Fruit fly (Drosophila melanogaster) whole organism, embryonic: ENCODE measurements around the gene Ppi1.

ENCODE experiments used
- ATbp ChIP-seq: fragments of 200-800 bp; sonication (Bioruptor generic); optimal IDR thresholded peaks from 2 replicates; lab custom pipeline; 2017; ENCODE audit warnings: missing biosample characterization, mild to moderate bottlenecking, missing genetic modification characterization, missing genetic modification reagents
- Adf1 ChIP-seq: fragments of 200-800 bp; sonication (Bioruptor generic); IDR thresholded peaks from 2 replicates; pipeline ENCODE4 v1.3.6; 2022; ENCODE audit warnings: missing biosample characterization, missing genetic modification characterization
- Atf6 ChIP-seq: fragments of 200-800 bp; sonication (Bioruptor generic); IDR thresholded peaks from 2 replicates; pipeline ENCODE4 v1.3.6; 2022; ENCODE audit warnings: missing biosample characterization, missing genetic modification characterization
- Bgb ChIP-seq: fragments of 200-800 bp; sonication (Bioruptor generic); IDR thresholded peaks from 2 replicates; pipeline ENCODE4 v1.3.6; 2022; ENCODE audit warnings: missing biosample characterization, missing genetic modification characterization; ENCODE audit not compliant: partially characterized antibody
- BtbVII ChIP-seq: fragments of 200-800 bp; sonication (Bioruptor generic); optimal IDR thresholded peaks from 3 replicates; lab custom pipeline; 2017; ENCODE audit warnings: missing biosample characterization, mild to moderate bottlenecking, missing genetic modification characterization
- CG10654 ChIP-seq: fragments of 200-800 bp; sonication (Bioruptor generic); optimal IDR thresholded peaks from 2 replicates; lab custom pipeline; 2016; ENCODE audit warnings: missing biosample characterization, missing genetic modification characterization
- CG1233 ChIP-seq: fragments of 200-800 bp; sonication (Bioruptor generic); optimal IDR thresholded peaks from 4 replicates; lab custom pipeline; 2018; ENCODE audit warnings: missing biosample characterization, mild to moderate bottlenecking, missing genetic modification characterization
- CG13287 ChIP-seq: fragments of 200-800 bp; sonication (Bioruptor generic); IDR thresholded peaks from 2 replicates; pipeline ENCODE4 v1.3.6; 2022; ENCODE audit warnings: missing biosample characterization, missing genetic modification characterization; ENCODE audit not compliant: partially characterized antibody
- CG13296 ChIP-seq: fragments of 200-800 bp; sonication (Bioruptor generic); optimal IDR thresholded peaks from 3 replicates; lab custom pipeline; 2018; ENCODE audit warnings: missing biosample characterization, mild to moderate bottlenecking, missing genetic modification characterization
- CG15479 ChIP-seq: fragments of 200-800 bp; sonication (Bioruptor generic); optimal IDR thresholded peaks from 3 replicates; lab custom pipeline; 2019; ENCODE audit warnings: missing biosample characterization, mild to moderate bottlenecking, missing genetic modification characterization, moderate library complexity
- CG15514 ChIP-seq: fragments of 200-800 bp; sonication (Bioruptor generic); optimal IDR thresholded peaks from 3 replicates; lab custom pipeline; 2017; ENCODE audit warnings: missing biosample characterization, missing genetic modification characterization, mild to moderate bottlenecking, moderate library complexity, missing genetic modification reagents
- CG18476 ChIP-seq: fragments of 200-800 bp; sonication (Bioruptor generic); optimal IDR thresholded peaks from 2 replicates; lab custom pipeline; 2016; ENCODE audit warnings: missing biosample characterization, mild to moderate bottlenecking, missing genetic modification characterization
- CG2120 ChIP-seq: fragments of 200-800 bp; sonication (Bioruptor generic); optimal IDR thresholded peaks from 3 replicates; lab custom pipeline; 2016; ENCODE audit warnings: missing biosample characterization, missing genetic modification characterization
- CG2678 ChIP-seq: fragments of 200-800 bp; sonication (Bioruptor generic); optimal IDR thresholded peaks from 3 replicates; lab custom pipeline; 2019; ENCODE audit warnings: missing biosample characterization, mild to moderate bottlenecking, missing genetic modification characterization, moderate library complexity
- CG31365 ChIP-seq: fragments of 200-800 bp; sonication (Bioruptor generic); optimal IDR thresholded peaks from 2 replicates; lab custom pipeline; 2018; ENCODE audit warnings: missing biosample characterization, mild to moderate bottlenecking, missing genetic modification characterization
- CG4707 ChIP-seq: fragments of 200-800 bp; sonication (Bioruptor generic); optimal IDR thresholded peaks from 2 replicates; lab custom pipeline; 2018; ENCODE audit warnings: missing biosample characterization, mild to moderate bottlenecking, missing genetic modification characterization, moderate library complexity
- CG6813 ChIP-seq: fragments of 200-800 bp; sonication (Bioruptor generic); optimal IDR thresholded peaks from 2 replicates; lab custom pipeline; 2017; ENCODE audit warnings: missing biosample characterization, missing genetic modification characterization, mild to moderate bottlenecking, moderate library complexity, missing genetic modification reagents
- CG8359 ChIP-seq: fragments of 200-800 bp; sonication (Bioruptor generic); optimal IDR thresholded peaks from 2 replicates; lab custom pipeline; 2017; ENCODE audit warnings: missing biosample characterization, mild to moderate bottlenecking, missing genetic modification characterization, borderline replicate concordance
- CG9437 ChIP-seq: fragments of 200-800 bp; sonication (Bioruptor generic); optimal IDR thresholded peaks from 2 replicates; lab custom pipeline; 2018; ENCODE audit warnings: missing biosample characterization, mild to moderate bottlenecking, missing genetic modification characterization
- D19B ChIP-seq: fragments of 200-800 bp; sonication (Bioruptor generic); optimal IDR thresholded peaks from 2 replicates; lab custom pipeline; 2017; ENCODE audit warnings: missing biosample characterization, mild to moderate bottlenecking, missing genetic modification characterization
- Dad ChIP-seq: fragments of 200-800 bp; sonication (Bioruptor generic); optimal IDR thresholded peaks from 3 replicates; lab custom pipeline; 2016; ENCODE audit warnings: missing biosample characterization, missing genetic modification characterization
- GATAe ChIP-seq: fragments of 200-800 bp; sonication (Bioruptor generic); conservative IDR thresholded peaks from 2 replicates; pipeline ENCODE4 v1.3.6; 2022; ENCODE audit warnings: missing biosample characterization, missing genetic modification characterization
- H2.0 ChIP-seq: fragments of 200-800 bp; sonication (Bioruptor generic); IDR thresholded peaks from 2 replicates; pipeline ENCODE4 v1.3.6; 2022; ENCODE audit warnings: missing biosample characterization, missing genetic modification characterization
- Hand ChIP-seq: fragments of 200-800 bp; sonication (Bioruptor generic); optimal IDR thresholded peaks from 2 replicates; lab custom pipeline; 2017; ENCODE audit warnings: mild to moderate bottlenecking, missing biosample characterization, missing genetic modification reagents, missing genetic modification characterization
- Hr39 ChIP-seq: fragments of >200 bp; optimal IDR thresholded peaks from 2 replicates; lab custom pipeline; 2017
- Mad ChIP-seq: fragments of 200-800 bp; sonication (Bioruptor generic); optimal IDR thresholded peaks from 2 replicates; lab custom pipeline; 2016; ENCODE audit warnings: missing biosample characterization, missing genetic modification characterization
- bowl ChIP-seq: fragments of 200-800 bp; sonication (Bioruptor generic); IDR thresholded peaks from 2 replicates; pipeline ENCODE4 v1.3.6; 2022; ENCODE audit warnings: missing biosample characterization, missing genetic modification characterization
- cas ChIP-seq: fragments of 200-800 bp; sonication (Bioruptor generic); IDR thresholded peaks from 2 replicates; pipeline ENCODE4 v1.3.6; 2022; ENCODE audit warnings: missing biosample characterization, missing genetic modification characterization
- caup ChIP-seq: fragments of 200-800 bp; sonication (Bioruptor generic); optimal IDR thresholded peaks from 3 replicates; lab custom pipeline; 2017; ENCODE audit warnings: missing biosample characterization, mild to moderate bottlenecking, missing genetic modification characterization, moderate library complexity; ENCODE audit not compliant: severe bottlenecking
- cg ChIP-seq: fragments of 200-800 bp; sonication (Bioruptor generic); optimal IDR thresholded peaks from 3 replicates; lab custom pipeline; 2019; ENCODE audit warnings: missing biosample characterization, mild to moderate bottlenecking, missing genetic modification characterization, moderate library complexity
- cwo ChIP-seq: fragments of 200-800 bp; sonication (Bioruptor generic); optimal IDR thresholded peaks from 3 replicates; lab custom pipeline; 2017; ENCODE audit warnings: missing biosample characterization, missing genetic modification characterization, mild to moderate bottlenecking, moderate library complexity, missing genetic modification reagents
- disco-r ChIP-seq: fragments of 200-800 bp; sonication (Bioruptor generic); optimal IDR thresholded peaks from 2 replicates; lab custom pipeline; 2016; ENCODE audit warnings: missing biosample characterization, missing genetic modification characterization
- exex ChIP-seq: fragments of 200-800 bp; sonication (Bioruptor generic); optimal IDR thresholded peaks from 4 replicates; lab custom pipeline; 2018; ENCODE audit warnings: missing biosample characterization, mild to moderate bottlenecking, missing genetic modification characterization, moderate library complexity
- ftz-f1 ChIP-seq: fragments of 200-800 bp; sonication (Bioruptor generic); optimal IDR thresholded peaks from 2 replicates; lab custom pipeline; 2016; ENCODE audit warnings: missing biosample characterization, missing genetic modification characterization
- grau ChIP-seq: fragments of 200-800 bp; optimal IDR thresholded peaks from 3 replicates; lab custom pipeline; 2019; ENCODE audit warnings: missing biosample characterization, mild to moderate bottlenecking, missing genetic modification characterization, moderate library complexity
- grn ChIP-seq: fragments of 200-800 bp; sonication (Bioruptor generic); optimal IDR thresholded peaks from 3 replicates; lab custom pipeline; 2017; ENCODE audit warnings: missing biosample characterization, missing genetic modification characterization
- kah ChIP-seq: fragments of 200-800 bp; sonication (Bioruptor generic); optimal IDR thresholded peaks from 2 replicates; lab custom pipeline; 2018; ENCODE audit warnings: missing biosample characterization, mild to moderate bottlenecking, missing genetic modification characterization
- ken ChIP-seq: fragments of 200-800 bp; sonication (Bioruptor generic); IDR thresholded peaks from 3 replicates; pipeline ENCODE4 v1.3.6; 2022; ENCODE audit warnings: missing biosample characterization, missing genetic modification characterization
- lilli ChIP-seq: fragments of 200-800 bp; sonication (Bioruptor generic); optimal IDR thresholded peaks from 3 replicates; lab custom pipeline; 2016; ENCODE audit warnings: missing biosample characterization, missing genetic modification characterization
- mld ChIP-seq: fragments of 200-800 bp; sonication (Bioruptor generic); IDR thresholded peaks from 3 replicates; pipeline ENCODE4 v1.3.6; 2022; ENCODE audit warnings: missing biosample characterization, missing genetic modification characterization; ENCODE audit not compliant: partially characterized antibody
- oc ChIP-seq: fragments of 200-800 bp; sonication (Bioruptor generic); optimal IDR thresholded peaks from 2 replicates; lab custom pipeline; 2018; ENCODE audit warnings: missing biosample characterization, mild to moderate bottlenecking, missing genetic modification characterization, moderate library complexity
- org-1 ChIP-seq: fragments of 200-800 bp; sonication (Bioruptor generic); optimal IDR thresholded peaks from 2 replicates; lab custom pipeline; 2017; ENCODE audit warnings: missing biosample characterization, missing genetic modification characterization
- rib ChIP-seq: fragments of 200-800 bp; sonication (Bioruptor generic); IDR thresholded peaks from 2 replicates; pipeline ENCODE4 v1.3.6; 2022; ENCODE audit warnings: missing biosample characterization, missing genetic modification characterization
- run ChIP-seq: fragments of 200-800 bp; sonication (Bioruptor generic); optimal IDR thresholded peaks from 3 replicates; lab custom pipeline; 2018; ENCODE audit warnings: missing biosample characterization, mild to moderate bottlenecking, missing genetic modification characterization
- seq ChIP-seq: fragments of 200-800 bp; sonication (Bioruptor generic); IDR thresholded peaks from 2 replicates; pipeline ENCODE4 v1.3.6; 2022; ENCODE audit warnings: missing biosample characterization, missing genetic modification characterization
- vnd ChIP-seq: fragments of 200-800 bp; sonication (Bioruptor generic); IDR thresholded peaks from 3 replicates; pipeline ENCODE4 v1.3.6; 2022; ENCODE audit warnings: missing biosample characterization, missing genetic modification characterization; ENCODE audit not compliant: partially characterized antibody
- z ChIP-seq: fragments of 200-800 bp; sonication (Bioruptor generic); IDR thresholded peaks from 3 replicates; pipeline ENCODE4 v1.3.6; 2022; ENCODE audit warnings: missing biosample characterization, missing genetic modification characterization
- zf30C ChIP-seq: fragments of 200-800 bp; sonication (Bioruptor generic); optimal IDR thresholded peaks from 3 replicates; lab custom pipeline; 2018; ENCODE audit warnings: missing biosample characterization, mild to moderate bottlenecking, missing genetic modification characterization

Gene Ppi1

DNA sequence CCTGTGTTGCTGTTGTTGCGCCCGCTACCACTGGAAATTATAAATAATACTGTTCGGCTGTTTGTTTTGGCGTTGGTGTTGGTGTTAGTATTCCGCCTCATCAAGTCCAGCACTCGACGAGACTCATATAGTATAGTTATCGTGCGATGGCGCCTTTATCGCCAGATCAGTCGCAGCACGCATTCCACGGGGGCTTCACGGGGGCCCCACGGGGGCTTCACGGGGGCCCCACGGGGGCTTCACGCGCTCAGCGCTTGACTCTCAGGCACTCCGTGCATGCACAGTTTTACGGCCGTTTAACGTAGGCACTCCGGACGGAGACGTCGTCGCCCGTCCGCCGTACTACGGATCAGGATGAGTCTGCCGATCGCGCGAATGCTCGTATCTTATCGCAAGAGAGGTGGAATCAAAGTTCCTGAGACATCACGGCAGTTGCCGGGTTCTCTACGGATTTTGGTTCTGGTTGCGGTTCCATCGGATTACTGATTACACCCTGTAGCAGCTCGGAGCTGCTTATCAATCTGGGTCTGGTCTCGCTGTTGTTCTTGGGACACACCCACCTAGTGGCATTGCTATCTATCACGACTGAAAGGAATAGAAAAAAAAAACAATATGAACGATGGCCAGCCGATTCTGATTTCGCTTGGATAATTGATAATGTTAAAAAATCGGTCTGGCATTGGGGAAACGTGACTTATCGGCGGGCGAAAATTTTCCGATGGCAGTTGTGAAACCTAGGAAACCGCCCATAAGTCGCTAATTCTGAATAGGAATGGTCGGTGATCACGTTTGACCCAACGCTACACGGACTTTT, 25.9 kb downstream of the Ppi1 start (continued):
- no peak; the same call in 1 of the 2 replicates for TF ChIP-seq Bgb (GFP tag; lab: Robert Waterston, UW)
- TF ChIP-seq ATbp (GFP tag; lab: Kevin White, UChicago), result peak; percentile 6
- peak; percentile 93 for TF ChIP-seq CG18476 (GFP tag; lab: Kevin White, UChicago)
- TF ChIP-seq z (GFP tag; lab: Robert Waterston, UW), result 0 out of 3 replicates have a peak, but pooled peaks have one; percentile 42
- TF ChIP-seq zf30C, result no peak
- no peak for TF ChIP-seq CG15479
- TF ChIP-seq CG4707 (GFP tag; lab: Kevin White, UChicago), result no peak
- TF ChIP-seq CG2120 (GFP tag; lab: Kevin White, UChicago), result no peak
- no peak for TF ChIP-seq D19B
- TF ChIP-seq oc (tag; lab: Kevin White, UChicago), result no peak
- TF ChIP-seq vnd (GFP tag; lab: Robert Waterston, UW), result no peak
- TF ChIP-seq cg (GFP tag; lab: Kevin White, UChicago), result peak; percentile 39
- peak; percentile 34 for TF ChIP-seq BtbVII (GFP tag; lab: Kevin White, UChicago)
- TF ChIP-seq Adf1 (GFP tag; lab: Robert Waterston, UW), result peak; percentile 63; the same call in 1 of the 2 replicates
- TF ChIP-seq CG31365 (tag; lab: Kevin White, UChicago), result no peak
- TF ChIP-seq run (tag; lab: Kevin White, UChicago), result no peak
- TF ChIP-seq ftz-f1 (GFP tag; lab: Kevin White, UChicago), result peak; percentile 25
- no peak for TF ChIP-seq bowl (GFP tag; lab: Robert Waterston, UW)
- peak; percentile 78 for TF ChIP-seq exex (tag; lab: Kevin White, UChicago)
- no peak for TF ChIP-seq CG8359 (GFP tag; lab: Kevin White, UChicago)
- TF ChIP-seq caup (GFP tag; lab: Kevin White, UChicago), result peak; percentile 12
- TF ChIP-seq CG13287 (GFP tag; lab: Robert Waterston, UW), result 0 out of 2 replicates have a peak, but pooled peaks have one; percentile 11
- peak; percentile 97 for TF ChIP-seq grn (GFP tag; lab: Kevin White, UChicago)
- TF ChIP-seq ken (GFP tag; lab: Robert Waterston, UW), result 0 out of 3 replicates have a peak, but pooled peaks have one; percentile 9
- TF ChIP-seq H2.0 (GFP tag; lab: Robert Waterston, UW), result 0 out of 2 replicates have a peak, but pooled peaks have one; percentile 19
- TF ChIP-seq mld, result no peak
- TF ChIP-seq CG15514 (GFP tag; lab: Kevin White, UChicago), result peak; percentile 33
- no peak for TF ChIP-seq seq (GFP tag; lab: Robert Waterston, UW)
- peak; percentile 40; the same call in 1 of the 2 replicates for TF ChIP-seq Atf6 (GFP tag; lab: Robert Waterston, UW)
- TF ChIP-seq Dad (GFP tag; lab: Kevin White, UChicago), result no peak
- peak; percentile 4 for TF ChIP-seq lilli (GFP tag; lab: Kevin White, UChicago)
- peak; percentile 96 for TF ChIP-seq GATAe (GFP tag; lab: Robert Waterston, UW)
- peak; percentile 18 for TF ChIP-seq CG6813 (GFP tag; lab: Kevin White, UChicago)
- no peak for TF ChIP-seq kah (GFP tag; lab: Kevin White, UChicago)
- no peak for TF ChIP-seq disco-r (GFP tag; lab: Kevin White, UChicago)
- peak; percentile 45 for TF ChIP-seq CG2678 (tag; lab: Kevin White, UChicago)
- TF ChIP-seq cwo (GFP tag; lab: Kevin White, UChicago), result peak; percentile 99
- TF ChIP-seq rib (GFP tag; lab: Robert Waterston, UW), result no peak
- TF ChIP-seq Hr39, result peak; percentile 55
- peak; percentile 4 for TF ChIP-seq grau
- no peak for TF ChIP-seq CG10654 (GFP tag; lab: Kevin White, UChicago)
- TF ChIP-seq cas (GFP tag; lab: Robert Waterston, UW), result no peak
- peak; percentile 24 for TF ChIP-seq Hand
- peak; percentile 0 for TF ChIP-seq CG1233 (GFP tag; lab: Kevin White, UChicago)
- no peak for TF ChIP-seq org-1 (GFP tag; lab: Kevin White, UChicago)
- peak; percentile 2 for TF ChIP-seq CG9437
- TF ChIP-seq CG13296, result peak; percentile 24
- TF ChIP-seq Mad, result no peak
